Worm (Caenorhabditis elegans) whole organism, early embryonic: ENCODE data around the gene oig-8.
"Not testable (repeated sequence)": the region's sequence is repeated elsewhere in the genome, so short reads cannot be mapped to it uniquely, and the experiment has no call there.

ENCODE experiments used
- B0310.2 ChIP-seq: sonication (generic microtip); optimal IDR thresholded peaks from 2 replicates; lab custom pipeline; 2016; ENCODE audit warnings: mild to moderate bottlenecking, missing genetic modification characterization, missing compliant biosample characterization
- F13C5.2 ChIP-seq: sonication (generic microtip); optimal IDR thresholded peaks from 2 replicates; lab custom pipeline; 2017; ENCODE audit warnings: mild to moderate bottlenecking, missing genetic modification characterization, inconsistent platforms, missing compliant biosample characterization
- aly-1 ChIP-seq: sonication (generic microtip); optimal IDR thresholded peaks from 2 replicates; lab custom pipeline; 2016; ENCODE audit warnings: missing genetic modification characterization, missing compliant biosample characterization
- ama-1 ChIP-seq: fragments of 150-350 bp; optimal IDR thresholded peaks from 2 replicates; lab custom pipeline; 2014
- ceh-13 ChIP-seq: fragments of 200-800 bp; sonication (Bioruptor generic); optimal IDR thresholded peaks from 2 replicates; lab custom pipeline; 2018; ENCODE audit warnings: mild to moderate bottlenecking, missing genetic modification characterization, missing compliant biosample characterization
- ceh-36 ChIP-seq: sonication (generic microtip); optimal IDR thresholded peaks from 2 replicates; lab custom pipeline; 2016; ENCODE audit warnings: missing genetic modification characterization, inconsistent platforms, missing compliant biosample characterization
- ets-7 ChIP-seq: sonication (generic microtip); optimal IDR thresholded peaks from 2 replicates; lab custom pipeline; 2016; ENCODE audit warnings: missing genotype, missing genetic modification characterization, missing compliant biosample characterization
- flt-1 ChIP-seq: fragments of 200-800 bp; sonication (Bioruptor generic); IDR thresholded peaks from 2 replicates; pipeline ENCODE4 v1.3.6; 2022; ENCODE audit warnings: missing genetic modification characterization, missing compliant biosample characterization
- hmbx-1 ChIP-seq: sonication (generic microtip); optimal IDR thresholded peaks from 2 replicates; lab custom pipeline; 2016; ENCODE audit warnings: mild to moderate bottlenecking, missing genetic modification characterization, missing compliant biosample characterization
- hmg-4 ChIP-seq: fragments of 200-800 bp; sonication (Bioruptor generic); optimal IDR thresholded peaks from 2 replicates; lab custom pipeline; 2018; ENCODE audit warnings: mild to moderate bottlenecking, missing genetic modification characterization, missing compliant biosample characterization
- hnd-1 ChIP-seq: sonication (generic microtip); optimal IDR thresholded peaks from 2 replicates; lab custom pipeline; 2016; ENCODE audit warnings: missing genetic modification characterization, missing compliant biosample characterization
- pes-1 ChIP-seq: fragments of 200-800 bp; sonication (Bioruptor generic); IDR thresholded peaks from 2 replicates; pipeline ENCODE4 v1.3.6; 2022; ENCODE audit warnings: missing genetic modification reagents, missing genetic modification characterization, missing compliant biosample characterization
- scrt-1 ChIP-seq: fragments of 200-800 bp; sonication (Bioruptor generic); IDR thresholded peaks from 2 replicates; pipeline ENCODE4 v1.3.6; 2022; ENCODE audit warnings: missing genetic modification characterization, missing compliant biosample characterization
- sea-1 ChIP-seq: fragments of 200-800 bp; sonication (Bioruptor generic); conservative IDR thresholded peaks from 2 replicates; pipeline ENCODE4 v1.3.6; 2022; ENCODE audit warnings: missing genetic modification characterization, missing compliant biosample characterization
- tbx-11 ChIP-seq: fragments of 200-800 bp; sonication (Bioruptor generic); IDR thresholded peaks from 2 replicates; pipeline ENCODE4 v1.3.6; 2022; ENCODE audit warnings: missing genetic modification characterization, missing compliant biosample characterization
- tbx-37 ChIP-seq: fragments of 200-800 bp; sonication (Bioruptor generic); conservative IDR thresholded peaks from 2 replicates; pipeline ENCODE4 v1.3.6; 2022; ENCODE audit warnings: missing genetic modification reagents, missing genetic modification characterization, missing compliant biosample characterization
- tra-4 ChIP-seq: sonication (generic microtip); optimal IDR thresholded peaks from 2 replicates; lab custom pipeline; 2017; ENCODE audit warnings: missing genetic modification characterization, missing compliant biosample characterization

Gene oig-8

ce11 chrII:6630811-6631210, 18.1 kb downstream of the oig-8 start, which contains the start of gene T19D12.4:
T19D12.4 (plus strand) TSS chrII:6631105.
- TF ChIP-seq hmg-4 (no peak), tra-4 (tag; lab: Kevin White, UChicago) (no peak), hmbx-1 (no peak), ets-7 (no peak), B0310.2 (tag; lab: Kevin White, UChicago) (no peak), ceh-36 (no peak), flt-1 (GFP tag; lab: Robert Waterston, UW) (no peak)

ce11 chrII:6629775-6630174, 19.2 kb downstream of the oig-8 start:
- TF ChIP-seq scrt-1 = no peak
- no peak for TF ChIP-seq B0310.2 (tag; lab: Kevin White, UChicago)
- TF ChIP-seq flt-1 (GFP tag; lab: Robert Waterston, UW) = no peak
- no peak for TF ChIP-seq tra-4 (tag; lab: Kevin White, UChicago)
- no peak for TF ChIP-seq hnd-1 (tag; lab: Kevin White, UChicago)
- no peak for TF ChIP-seq sea-1
- no peak for TF ChIP-seq ets-7
- TF ChIP-seq hmbx-1 = no peak
- no peak for TF ChIP-seq F13C5.2 (tag; lab: Kevin White, UChicago)
- no peak for TF ChIP-seq ceh-36
- no peak for TF ChIP-seq ceh-13 (GFP tag; lab: Kevin White, UChicago)
- no peak for TF ChIP-seq tbx-11
- TF ChIP-seq ama-1 (lab: Kevin White, UChicago) = no peak
- no peak for TF ChIP-seq pes-1 (GFP tag; lab: Robert Waterston, UW)
- TF ChIP-seq aly-1 (tag; lab: Kevin White, UChicago) = no peak
- no peak for TF ChIP-seq tbx-37 (GFP tag; lab: Robert Waterston, UW)
- TF ChIP-seq hmg-4 = no peak

- TF ChIP-seq pes-1 (GFP tag; lab: Robert Waterston, UW) (no peak), F13C5.2 (tag; lab: Kevin White, UChicago) (no peak), tbx-11 (no peak), hmg-4 (no peak), sea-1 (no peak), flt-1 (GFP tag; lab: Robert Waterston, UW) (no peak), hnd-1 (tag; lab: Kevin White, UChicago) (no peak), aly-1 (tag; lab: Kevin White, UChicago) (no peak), tbx-37 (GFP tag; lab: Robert Waterston, UW) (no peak), ama-1 (lab: Kevin White, UChicago) (no peak), ceh-13 (GFP tag; lab: Kevin White, UChicago) (no peak), hmbx-1 (no peak), scrt-1 (no peak), ets-7 (no peak), ceh-36 (no peak), B0310.2 (tag; lab: Kevin White, UChicago) (no peak), tra-4 (tag; lab: Kevin White, UChicago) (no peak)
Observed at ce11 chrII:6628397-6628796, 20.5 kb downstream of the oig-8 start.

- not testable (repeated sequence) for TF ChIP-seq B0310.2 (tag; lab: Kevin White, UChicago); hmbx-1; tra-4 (tag; lab: Kevin White, UChicago)
Observed at ce11 chrII:6627182-6627581, 21.7 kb downstream of the oig-8 start, which contains the start of the genes F54H5.5 and F54H5.2. F54H5.5 (minus strand) TSS chrII:6627282. F54H5.2 (plus strand) TSS chrII:6627484.

ce11 chrII:6625302-6625701, 23.6 kb downstream of the oig-8 start, which contains the start of gene F54H5.14:
F54H5.14 (minus strand) TSS chrII:6625402.
- TF ChIP-seq flt-1 (GFP tag; lab: Robert Waterston, UW) = no peak
- no peak for TF ChIP-seq ets-7
- no peak for TF ChIP-seq pes-1 (GFP tag; lab: Robert Waterston, UW)
- no peak for TF ChIP-seq hmg-4
- no peak for TF ChIP-seq B0310.2 (tag; lab: Kevin White, UChicago)
- TF ChIP-seq sea-1 = no peak
- TF ChIP-seq hnd-1 (tag; lab: Kevin White, UChicago) = no peak
- no peak for TF ChIP-seq ama-1 (lab: Kevin White, UChicago)
- no peak for TF ChIP-seq hmbx-1
- TF ChIP-seq scrt-1 = no peak
- TF ChIP-seq tbx-37 (GFP tag; lab: Robert Waterston, UW) = no peak
- no peak for TF ChIP-seq ceh-13 (GFP tag; lab: Kevin White, UChicago)
- TF ChIP-seq tra-4 (tag; lab: Kevin White, UChicago) = no peak
- TF ChIP-seq ceh-36 = no peak
- TF ChIP-seq aly-1 (tag; lab: Kevin White, UChicago) = no peak
- TF ChIP-seq tbx-11 = no peak

ce11 chrII:6621886-6622285, 27.0 kb downstream of the oig-8 start, which contains the start of gene F54H5.3:
F54H5.3 (plus strand) TSS chrII:6622186.
- TF ChIP-seq hmg-4 (no peak), ceh-36 (no peak), hmbx-1 (no peak), tra-4 (tag; lab: Kevin White, UChicago) (no peak), hnd-1 (tag; lab: Kevin White, UChicago) (no peak), pes-1 (GFP tag; lab: Robert Waterston, UW) (no peak), tbx-37 (GFP tag; lab: Robert Waterston, UW) (no peak), F13C5.2 (tag; lab: Kevin White, UChicago) (no peak), flt-1 (GFP tag; lab: Robert Waterston, UW) (no peak)

ce11 chrII:6619007-6619406, 29.9 kb downstream of the oig-8 start:
- no peak for TF ChIP-seq hmg-4
- TF ChIP-seq B0310.2 (tag; lab: Kevin White, UChicago) = no peak
- TF ChIP-seq hnd-1 (tag; lab: Kevin White, UChicago) = no peak
- no peak for TF ChIP-seq tbx-37 (GFP tag; lab: Robert Waterston, UW)
- TF ChIP-seq sea-1 = no peak
- no peak for TF ChIP-seq tbx-11

- TF ChIP-seq tbx-11 (no peak), scrt-1 (no peak), B0310.2 (tag; lab: Kevin White, UChicago) (no peak), hnd-1 (tag; lab: Kevin White, UChicago) (no peak), ceh-36 (no peak), flt-1 (GFP tag; lab: Robert Waterston, UW) (no peak), ceh-13 (GFP tag; lab: Kevin White, UChicago) (no peak), aly-1 (tag; lab: Kevin White, UChicago) (no peak), hmbx-1 (no peak), hmg-4 (no peak), F13C5.2 (tag; lab: Kevin White, UChicago) (no peak), tbx-37 (GFP tag; lab: Robert Waterston, UW) (no peak), ets-7 (no peak), tra-4 (tag; lab: Kevin White, UChicago) (no peak), pes-1 (GFP tag; lab: Robert Waterston, UW) (no peak)
Observed at ce11 chrII:6616770-6617169, 32.2 kb downstream of the oig-8 start, which contains the start of gene klf-3. klf-3 (plus strand) TSS chrII:6616878.
